Worm (Caenorhabditis elegans) whole organism, L4/young adult: ENCODE data around the gene plr-1.

ENCODE experiments used
- W03F9.2 ChIP-seq: fragments of 150-350 bp; optimal IDR thresholded peaks from 2 replicates; lab custom pipeline; 2014; ENCODE audit warnings: missing biosample characterization, missing genetic modification characterization
- dao-5 ChIP-seq: sonication (generic microtip); optimal IDR thresholded peaks from 2 replicates; lab custom pipeline; 2016; ENCODE audit warnings: missing genotype, missing genetic modification characterization, moderate library complexity, missing compliant biosample characterization
- him-1 ChIP-seq: sonication (generic microtip); optimal IDR thresholded peaks from 2 replicates; lab custom pipeline; 2016; ENCODE audit warnings: missing genotype, missing genetic modification reagents, missing genetic modification characterization, missing compliant biosample characterization

DNA sequence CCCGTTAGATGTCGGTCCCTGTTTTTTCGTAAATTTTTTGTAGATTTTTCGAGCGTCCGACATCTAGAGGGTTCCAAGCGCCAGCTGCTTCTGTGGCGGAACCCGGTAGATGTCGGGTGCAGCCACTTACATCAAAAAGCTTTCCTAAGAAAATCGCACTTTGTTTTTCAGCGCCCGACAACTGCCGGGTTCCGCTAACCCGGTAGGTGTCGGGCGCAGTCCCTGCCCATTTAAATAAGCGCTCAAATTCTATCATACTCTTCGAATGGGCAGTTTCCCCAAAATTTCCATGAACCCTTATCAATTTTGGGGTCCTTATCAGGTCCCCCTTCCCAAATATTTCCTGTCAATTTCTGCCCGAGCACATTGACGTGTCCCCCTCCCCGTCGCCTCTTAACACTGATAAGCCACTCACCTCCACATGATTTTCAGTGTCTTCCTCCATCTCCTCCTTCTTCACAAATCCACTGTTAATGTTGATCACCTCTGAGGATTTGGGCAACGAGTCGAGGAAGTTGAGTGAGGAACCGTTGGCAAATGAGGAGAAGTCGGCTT, 8.8 kb downstream of the plr-1 start:
- TF ChIP-seq him-1 (tag; lab: Kevin White, UChicago) (no peak), W03F9.2 (tag; lab: Kevin White, UChicago) (no peak), dao-5 (tag; lab: Kevin White, UChicago) (no peak)
